Worm (Caenorhabditis elegans): ENCODE data around the gene ZK856.4.

ce11 chrV:10230932-10231331 is 47.8 kb downstream of the ZK856.4 start, which contains the start of gene fipr-6:
- TF ChIP-seq lsy-2 (tag; optimal IDR thresholded peaks at IDR 0.05) (no peak), elt-3 (tag; optimal IDR thresholded peaks at IDR 0.05) (no peak), pha-4 (tag; optimal IDR thresholded peaks at IDR 0.05) (no peak)
